Fruit fly (Drosophila melanogaster) whole organism, embryonic: ENCODE measurements around the gene Tcs4.

Experiments
- Atf6 ChIP-seq: fragments of 200-800 bp; sonication (Bioruptor generic); IDR thresholded peaks from 2 replicates; pipeline ENCODE4 v1.3.6; 2022; ENCODE audit warnings: missing biosample characterization, missing genetic modification characterization
- B-H1 ChIP-seq: fragments of 200-800 bp; sonication (Bioruptor generic); IDR thresholded peaks from 3 replicates; pipeline ENCODE4 v1.3.6; 2022; ENCODE audit warnings: missing biosample characterization, missing genetic modification characterization
- CG11247 ChIP-seq: fragments of 200-800 bp; sonication (Bioruptor generic); IDR thresholded peaks from 2 replicates; pipeline ENCODE4 v1.3.6; 2022; ENCODE audit warnings: missing biosample characterization, missing genetic modification characterization
- CG11398 ChIP-seq: fragments of 200-800 bp; sonication (Bioruptor generic); optimal IDR thresholded peaks from 2 replicates; lab custom pipeline; 2016; ENCODE audit warnings: missing biosample characterization, missing genetic modification characterization
- CG12942 ChIP-seq: fragments of 200-800 bp; sonication (Bioruptor generic); optimal IDR thresholded peaks from 3 replicates; lab custom pipeline; 2016; ENCODE audit warnings: missing biosample characterization, missing genetic modification characterization
- CG13894 ChIP-seq: fragments of 200-800 bp; sonication (Bioruptor generic); optimal IDR thresholded peaks from 3 replicates; lab custom pipeline; 2018; ENCODE audit warnings: missing biosample characterization, mild to moderate bottlenecking, missing genetic modification characterization, moderate library complexity
- CG14965 ChIP-seq: fragments of 200-800 bp; sonication (Bioruptor generic); optimal IDR thresholded peaks from 2 replicates; lab custom pipeline; 2016; ENCODE audit warnings: missing biosample characterization, missing genetic modification characterization, borderline replicate concordance
- CG15514 ChIP-seq: fragments of 200-800 bp; sonication (Bioruptor generic); optimal IDR thresholded peaks from 3 replicates; lab custom pipeline; 2017; ENCODE audit warnings: missing biosample characterization, missing genetic modification characterization, mild to moderate bottlenecking, moderate library complexity, missing genetic modification reagents
- CG1602 ChIP-seq: fragments of 200-800 bp; sonication (Bioruptor generic); optimal IDR thresholded peaks from 3 replicates; lab custom pipeline; 2016; ENCODE audit warnings: missing biosample characterization, missing genetic modification characterization
- CG17385 ChIP-seq: fragments of 200-800 bp; sonication (Bioruptor generic); optimal IDR thresholded peaks from 3 replicates; lab custom pipeline; 2018; ENCODE audit warnings: missing biosample characterization, mild to moderate bottlenecking, missing genetic modification characterization
- CG17612 ChIP-seq: fragments of 200-800 bp; sonication (Bioruptor generic); IDR thresholded peaks from 2 replicates; pipeline ENCODE4 v1.3.6; 2022; ENCODE audit warnings: missing biosample characterization, missing genetic modification characterization
- CG17912 ChIP-seq: fragments of 200-800 bp; sonication (Bioruptor generic); optimal IDR thresholded peaks from 2 replicates; lab custom pipeline; 2018; ENCODE audit warnings: missing biosample characterization, mild to moderate bottlenecking, missing genetic modification characterization
- CG18599 ChIP-seq: fragments of 200-800 bp; sonication (Bioruptor generic); optimal IDR thresholded peaks from 3 replicates; lab custom pipeline; 2017; ENCODE audit warnings: missing biosample characterization, missing genetic modification characterization, mild to moderate bottlenecking, moderate library complexity, missing genetic modification reagents
- CG2120 ChIP-seq: fragments of 200-800 bp; sonication (Bioruptor generic); optimal IDR thresholded peaks from 3 replicates; lab custom pipeline; 2016; ENCODE audit warnings: missing biosample characterization, missing genetic modification characterization
- CG3065 ChIP-seq: fragments of 200-800 bp; sonication (Bioruptor generic); optimal IDR thresholded peaks from 2 replicates; lab custom pipeline; 2016; ENCODE audit warnings: missing biosample characterization, missing genetic modification characterization
- CG3281 ChIP-seq: fragments of 200-800 bp; sonication (Bioruptor generic); optimal IDR thresholded peaks from 3 replicates; lab custom pipeline; 2017; ENCODE audit warnings: missing biosample characterization, mild to moderate bottlenecking, missing genetic modification characterization
- CG3407 ChIP-seq: fragments of 200-800 bp; sonication (Bioruptor generic); optimal IDR thresholded peaks from 2 replicates; lab custom pipeline; 2018; ENCODE audit warnings: missing biosample characterization, mild to moderate bottlenecking, missing genetic modification characterization
- CG3838 ChIP-seq: fragments of 200-800 bp; sonication (Bioruptor generic); optimal IDR thresholded peaks from 3 replicates; lab custom pipeline; 2016; ENCODE audit warnings: missing biosample characterization, missing genetic modification characterization
- CG3847 ChIP-seq: fragments of 200-800 bp; sonication (Bioruptor generic); IDR thresholded peaks from 2 replicates; pipeline ENCODE4 v1.3.6; 2022; ENCODE audit warnings: missing biosample characterization, missing genetic modification characterization
- CG42726 ChIP-seq: fragments of 200-800 bp; sonication (Bioruptor generic); IDR thresholded peaks from 2 replicates; pipeline ENCODE4 v1.3.6; 2022; ENCODE audit warnings: missing biosample characterization, missing genetic modification characterization; ENCODE audit not compliant: partially characterized antibody
- CG4404 ChIP-seq: fragments of 200-800 bp; sonication (Bioruptor generic); IDR thresholded peaks from 2 replicates; pipeline ENCODE4 v1.3.6; 2022; ENCODE audit warnings: missing biosample characterization, missing genetic modification characterization
- CG4730 ChIP-seq: fragments of 200-800 bp; sonication (Bioruptor generic); IDR thresholded peaks from 2 replicates; pipeline ENCODE4 v1.3.6; 2022; ENCODE audit warnings: missing biosample characterization, missing genetic modification characterization
- CG6254 ChIP-seq: fragments of 200-800 bp; sonication (Bioruptor generic); optimal IDR thresholded peaks from 3 replicates; lab custom pipeline; 2017; ENCODE audit warnings: mild to moderate bottlenecking, missing biosample characterization, missing genetic modification reagents, missing genetic modification characterization
- CG6689 ChIP-seq: fragments of 200-800 bp; sonication (Bioruptor generic); IDR thresholded peaks from 2 replicates; pipeline ENCODE4 v1.3.6; 2022; ENCODE audit warnings: missing biosample characterization, missing genetic modification characterization
- CG7745 ChIP-seq: fragments of 200-800 bp; sonication (Bioruptor generic); optimal IDR thresholded peaks from 2 replicates; lab custom pipeline; 2018; ENCODE audit warnings: missing biosample characterization, mild to moderate bottlenecking, missing genetic modification characterization, moderate library complexity
- CG7839 ChIP-seq: fragments of 200-800 bp; sonication (Bioruptor generic); optimal IDR thresholded peaks from 3 replicates; lab custom pipeline; 2018; ENCODE audit warnings: missing biosample characterization, mild to moderate bottlenecking, missing genetic modification characterization, moderate library complexity
- CG9215 ChIP-seq: fragments of 200-800 bp; sonication (Bioruptor generic); IDR thresholded peaks from 2 replicates; pipeline ENCODE4 v1.3.6; 2022; ENCODE audit warnings: missing biosample characterization, missing genetic modification characterization
- CG9817 ChIP-seq: fragments of 200-800 bp; sonication (Bioruptor generic); optimal IDR thresholded peaks from 2 replicates; lab custom pipeline; 2018; ENCODE audit warnings: missing biosample characterization, mild to moderate bottlenecking, missing genetic modification characterization, moderate library complexity
- CkIIα-i1 ChIP-seq: fragments of 200-800 bp; sonication (Bioruptor generic); IDR thresholded peaks from 2 replicates; pipeline ENCODE4 v1.3.6; 2022; ENCODE audit warnings: missing biosample characterization, missing genetic modification characterization
- Deaf1 ChIP-seq: fragments of 200-800 bp; optimal IDR thresholded peaks from 3 replicates; lab custom pipeline; 2019; ENCODE audit warnings: missing biosample characterization, mild to moderate bottlenecking, missing genetic modification characterization, moderate library complexity
- Drgx ChIP-seq: fragments of 200-800 bp; sonication (Bioruptor generic); IDR thresholded peaks from 2 replicates; pipeline ENCODE4 v1.3.6; 2022; ENCODE audit warnings: missing biosample characterization, missing genetic modification characterization
- E2f1 ChIP-seq: fragments of 200-800 bp; sonication (Bioruptor generic); IDR thresholded peaks from 2 replicates; pipeline ENCODE4 v1.3.6; 2022; ENCODE audit warnings: missing biosample characterization, missing genetic modification characterization
- Lpt ChIP-seq: fragments of >200 bp; optimal IDR thresholded peaks from 2 replicates; lab custom pipeline; 2018; ENCODE audit warnings: missing biosample characterization, missing genetic modification characterization
- Max ChIP-seq: fragments of 200-800 bp; sonication (Bioruptor generic); optimal IDR thresholded peaks from 2 replicates; lab custom pipeline; 2016; ENCODE audit warnings: missing biosample characterization, mild to moderate bottlenecking, missing genetic modification characterization
- Sox100B ChIP-seq: fragments of 200-800 bp; sonication (Bioruptor generic); optimal IDR thresholded peaks from 3 replicates; lab custom pipeline; 2018; ENCODE audit warnings: missing biosample characterization, mild to moderate bottlenecking, missing genetic modification characterization
- Sox102F ChIP-seq: fragments of 200-800 bp; sonication (Bioruptor generic); optimal IDR thresholded peaks from 2 replicates; lab custom pipeline; 2018; ENCODE audit warnings: missing biosample characterization, mild to moderate bottlenecking, missing genetic modification characterization, moderate library complexity
- ara ChIP-seq: fragments of 200-800 bp; sonication (Bioruptor generic); IDR thresholded peaks from 2 replicates; pipeline ENCODE4 v1.3.6; 2022; ENCODE audit warnings: missing biosample characterization, missing genetic modification characterization
- ase ChIP-seq: fragments of 200-800 bp; sonication (Bioruptor generic); IDR thresholded peaks from 3 replicates; pipeline ENCODE4 v1.3.6; 2022; ENCODE audit warnings: missing biosample characterization, missing genetic modification characterization
- bab2 ChIP-seq: fragments of 200-800 bp; sonication (Bioruptor generic); optimal IDR thresholded peaks from 2 replicates; lab custom pipeline; 2016; ENCODE audit warnings: missing biosample characterization, missing genetic modification characterization
- chm ChIP-seq: fragments of 200-800 bp; sonication (Bioruptor generic); IDR thresholded peaks from 2 replicates; pipeline ENCODE4 v1.3.6; 2022; ENCODE audit warnings: missing biosample characterization, missing genetic modification characterization
- dan ChIP-seq: fragments of 200-800 bp; sonication (Bioruptor generic); IDR thresholded peaks from 2 replicates; pipeline ENCODE4 v1.3.6; 2022; ENCODE audit warnings: missing biosample characterization, missing genetic modification characterization
- fru ChIP-seq: fragments of >200 bp; optimal IDR thresholded peaks from 2 replicates; lab custom pipeline; 2017
- inv ChIP-seq: fragments of 200-800 bp; sonication (Bioruptor generic); IDR thresholded peaks from 2 replicates; pipeline ENCODE4 v1.3.6; 2022; ENCODE audit warnings: missing biosample characterization, missing genetic modification characterization; ENCODE audit not compliant: partially characterized antibody
- knrl ChIP-seq: fragments of 200-800 bp; sonication (Bioruptor generic); IDR thresholded peaks from 3 replicates; pipeline ENCODE4 v1.3.6; 2022; ENCODE audit warnings: missing biosample characterization, missing genetic modification characterization; ENCODE audit not compliant: partially characterized antibody
- lab ChIP-seq: fragments of 200-800 bp; sonication (Bioruptor generic); optimal IDR thresholded peaks from 3 replicates; lab custom pipeline; 2017; ENCODE audit warnings: missing biosample characterization, missing genetic modification characterization, mild to moderate bottlenecking, moderate library complexity, missing genetic modification reagents
- luna ChIP-seq: fragments of 200-800 bp; sonication (Bioruptor generic); optimal IDR thresholded peaks from 2 replicates; lab custom pipeline; 2016; ENCODE audit warnings: missing biosample characterization, missing genetic modification characterization
- oc ChIP-seq: fragments of 200-800 bp; sonication (Bioruptor generic); optimal IDR thresholded peaks from 2 replicates; lab custom pipeline; 2018; ENCODE audit warnings: missing biosample characterization, mild to moderate bottlenecking, missing genetic modification characterization, moderate library complexity
- pita ChIP-seq: fragments of 200-800 bp; sonication (Bioruptor generic); optimal IDR thresholded peaks from 2 replicates; lab custom pipeline; 2017; ENCODE audit warnings: missing biosample characterization, mild to moderate bottlenecking, missing genetic modification characterization
- psq ChIP-seq: fragments of 200-800 bp; sonication (Bioruptor generic); optimal IDR thresholded peaks from 2 replicates; lab custom pipeline; 2017; ENCODE audit warnings: missing biosample characterization, missing genetic modification characterization
- slp2 ChIP-seq: fragments of 200-800 bp; sonication (Bioruptor generic); optimal IDR thresholded peaks from 2 replicates; lab custom pipeline; 2016; ENCODE audit warnings: missing biosample characterization, missing genetic modification characterization
- ttk ChIP-seq: fragments of 200-800 bp; sonication (Bioruptor generic); IDR thresholded peaks from 2 replicates; pipeline ENCODE4 v2.1.2; 2022; ENCODE audit warnings: missing biosample characterization, missing genetic modification characterization

Gene Tcs4

DNA sequence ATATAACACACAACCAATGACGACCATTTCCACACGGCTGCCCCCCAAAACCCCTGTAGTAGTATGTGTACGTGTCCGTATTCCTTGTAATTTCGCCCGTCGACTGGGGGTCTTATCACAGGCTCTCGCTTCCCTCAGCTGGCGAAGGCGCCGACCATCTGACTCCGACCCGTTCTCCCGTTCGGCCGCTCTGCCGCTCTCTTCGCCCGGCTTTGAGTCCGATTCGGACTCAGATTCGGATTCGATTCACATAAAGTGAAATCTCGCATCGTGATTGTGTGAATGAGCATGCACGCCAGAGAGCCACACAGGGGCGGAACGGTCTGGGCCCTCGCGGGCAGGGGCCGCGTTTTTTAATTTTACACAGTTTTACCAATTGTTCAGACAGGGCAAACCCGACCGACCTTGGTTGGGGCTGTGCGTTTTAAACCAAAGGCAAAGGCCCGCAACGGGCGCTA is 35.8 kb downstream of the Tcs4 start (continued):
- peak; percentile 82 for TF ChIP-seq CG42726 (GFP tag; lab: Robert Waterston, UW)
- no peak for TF ChIP-seq CG17912 (GFP tag; lab: Kevin White, UChicago)
- peak; percentile 53 for TF ChIP-seq CG6689 (GFP tag; lab: Robert Waterston, UW)
- TF ChIP-seq CG7839 (tag; lab: Kevin White, UChicago) = peak; percentile 38
- no peak for TF ChIP-seq CG17612 (GFP tag; lab: Robert Waterston, UW)
- TF ChIP-seq ttk = peak; percentile 41; the same call in 1 of the 2 replicates
- TF ChIP-seq CG4730 (GFP tag; lab: Robert Waterston, UW) = no peak
- TF ChIP-seq Atf6 (GFP tag; lab: Robert Waterston, UW) = peak; percentile 25; the same call in 1 of the 2 replicates
- peak; percentile 27; the same call in 1 of the 2 replicates for TF ChIP-seq E2f1 (GFP tag; lab: Robert Waterston, UW)
- TF ChIP-seq CG17385 (GFP tag; lab: Kevin White, UChicago) = no peak
- TF ChIP-seq CG3838 (GFP tag; lab: Kevin White, UChicago) = no peak
- TF ChIP-seq dan (GFP tag; lab: Robert Waterston, UW) = no peak
- peak; percentile 4 for TF ChIP-seq CG15514 (GFP tag; lab: Kevin White, UChicago)
- TF ChIP-seq CG11398 = no peak
- no peak for TF ChIP-seq psq (GFP tag; lab: Kevin White, UChicago)
- no peak for TF ChIP-seq Max (GFP tag; lab: Kevin White, UChicago)
- no peak for TF ChIP-seq CG13894 (tag; lab: Kevin White, UChicago)
- no peak for TF ChIP-seq CG12942 (GFP tag; lab: Kevin White, UChicago)
- peak; percentile 43 for TF ChIP-seq Deaf1 (tag; lab: Kevin White, UChicago)
- TF ChIP-seq lab (GFP tag; lab: Kevin White, UChicago) = no peak
- TF ChIP-seq CG6254 (GFP tag; lab: Kevin White, UChicago) = no peak
- no peak for TF ChIP-seq CG3281 (GFP tag; lab: Kevin White, UChicago)
- peak; percentile 62 for TF ChIP-seq CG9215 (GFP tag; lab: Robert Waterston, UW)
- TF ChIP-seq CG3847 (GFP tag; lab: Robert Waterston, UW) = peak; percentile 65
- TF ChIP-seq CG9817 (tag; lab: Kevin White, UChicago) = peak; percentile 25
- peak; percentile 55; the same call in 1 of the 2 replicates for TF ChIP-seq CG4404 (GFP tag; lab: Robert Waterston, UW)
- TF ChIP-seq CG18599 = peak; percentile 25
- TF ChIP-seq luna = no peak
- TF ChIP-seq Sox102F (GFP tag; lab: Kevin White, UChicago) = no peak
- no peak for TF ChIP-seq Sox100B (GFP tag; lab: Kevin White, UChicago)
- TF ChIP-seq bab2 (GFP tag; lab: Kevin White, UChicago) = peak; percentile 22
- no peak for TF ChIP-seq CG1602
- TF ChIP-seq Lpt (GFP tag; lab: Kevin White, UChicago) = no peak
- TF ChIP-seq CG7745 (tag; lab: Kevin White, UChicago) = no peak
- no peak for TF ChIP-seq fru (lab: Kevin White, UChicago)
- no peak for TF ChIP-seq CG14965
- TF ChIP-seq Drgx (GFP tag; lab: Robert Waterston, UW) = peak; percentile 46; the same call in 1 of the 2 replicates
- TF ChIP-seq slp2 (GFP tag; lab: Kevin White, UChicago) = no peak
- peak; percentile 67 for TF ChIP-seq inv (GFP tag; lab: Robert Waterston, UW)
- no peak for TF ChIP-seq oc (tag; lab: Kevin White, UChicago)
- TF ChIP-seq knrl (GFP tag; lab: Robert Waterston, UW) = peak; percentile 64; the same call in 2 of the 3 replicates
- 0 out of 2 replicates have a peak, but pooled peaks have one; percentile 29 for TF ChIP-seq ara (GFP tag; lab: Robert Waterston, UW)
- TF ChIP-seq ase (GFP tag; lab: Robert Waterston, UW) = no peak
- peak; percentile 48; the same call in 1 of the 2 replicates for TF ChIP-seq CG11247
- no peak for TF ChIP-seq pita (GFP tag; lab: Kevin White, UChicago)
- TF ChIP-seq chm (GFP tag; lab: Robert Waterston, UW) = peak; percentile 26; the same call in 1 of the 2 replicates
- TF ChIP-seq B-H1 = no peak
- TF ChIP-seq CG2120 (GFP tag; lab: Kevin White, UChicago) = peak; percentile 61
- no peak for TF ChIP-seq CG3065
- no peak for TF ChIP-seq CkIIα-i1 (GFP tag; lab: Robert Waterston, UW)
- TF ChIP-seq CG3407 (GFP tag; lab: Kevin White, UChicago) = no peak
